Fruit fly (Drosophila melanogaster): ENCODE data around the gene Vsx1.

DNA sequence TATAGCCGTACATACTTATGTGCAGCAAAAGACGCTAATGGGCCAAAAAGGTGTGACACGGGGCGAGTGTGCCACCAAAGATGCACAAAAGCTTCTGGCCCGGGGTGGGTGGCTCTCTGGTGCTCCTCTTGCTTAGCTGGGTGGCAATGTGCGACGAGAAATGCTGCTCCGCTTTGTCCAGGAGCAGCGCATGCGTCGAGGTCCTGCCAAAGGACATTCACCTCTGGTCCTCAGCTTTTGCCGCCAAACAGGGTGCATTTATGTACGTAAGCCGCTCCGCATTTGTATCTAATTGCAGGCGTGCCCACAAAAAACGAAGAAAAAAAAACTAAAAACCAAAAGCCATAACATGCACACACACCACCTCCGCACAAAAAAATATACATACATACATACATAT, 55.3 kb downstream of the Vsx1 start:
- TF ChIP-seq br (GFP tag; optimal IDR thresholded peaks at IDR 0.05) (no peak), usp (GFP tag; optimal IDR thresholded peaks at IDR 0.05) (no peak), tai (GFP tag; optimal IDR thresholded peaks at IDR 0.05) (no peak), foxo (GFP tag; optimal IDR thresholded peaks at IDR 0.05) (no peak), lola (GFP tag; optimal IDR thresholded peaks at IDR 0.05) (no peak), Myc (optimal IDR thresholded peaks at IDR 0.05) (no peak), Hr78 (GFP tag; optimal IDR thresholded peaks at IDR 0.05) (no peak), jim (GFP tag; optimal IDR thresholded peaks at IDR 0.05) (no peak)

Data from whole organism, wandering third instar larva.